Fruit fly (Drosophila melanogaster) whole organism, adult: ENCODE data around the gene amx.

Source experiments
- kay ChIP-seq: fragments of 200-800 bp; sonication (Bioruptor generic); peaks from one replicate; lab custom pipeline; 2016; ENCODE audit warnings: missing biosample characterization, missing genetic modification characterization, borderline replicate concordance
- ovo ChIP-seq: fragments of 200-800 bp; sonication (Bioruptor generic); optimal IDR thresholded peaks from 2 replicates; lab custom pipeline; 2016; ENCODE audit warnings: missing biosample characterization, missing genetic modification characterization

- TF ChIP-seq kay (GFP tag; lab: Kevin White, UChicago), result no peak
- no peak for TF ChIP-seq ovo (GFP tag; lab: Kevin White, UChicago)
Measured at dm6 chrX:9223182-9223581, 24.0 kb downstream of the amx start, which contains the start of gene t.
